Worm (Caenorhabditis elegans) whole organism, L1 larva: ENCODE data around the gene F36D3.14.

Source experiments
- ama-1 ChIP-seq: fragments of 150-350 bp; optimal IDR thresholded peaks from 2 replicates; lab custom pipeline; 2014
- blmp-1 ChIP-seq: fragments of 150-350 bp; optimal IDR thresholded peaks from 2 replicates; lab custom pipeline; 2014; ENCODE audit warnings: missing biosample characterization, missing genetic modification characterization
- ceh-88 ChIP-seq: fragments of 200-800 bp; sonication (Bioruptor generic); IDR thresholded peaks from 2 replicates; pipeline ENCODE4 v1.3.6; 2022; ENCODE audit warnings: missing genetic modification characterization, missing compliant biosample characterization
- ces-1 ChIP-seq: fragments of 150-350 bp; optimal IDR thresholded peaks from 2 replicates; lab custom pipeline; 2014; ENCODE audit warnings: missing biosample characterization, missing genetic modification reagents, missing genetic modification characterization
- dpl-1 ChIP-seq, 3 experiments: fragments of 150-350 bp in 2 of 3; sonication (generic microtip) in 1 of 3; optimal IDR thresholded peaks; 2 replicates each; lab custom pipeline; 2014 to 2017; ENCODE audit warnings: missing biosample characterization in 3 of 3, missing genetic modification characterization in 3 of 3, missing genetic modification reagents in 3 of 3
- dsc-1 ChIP-seq: sonication (generic microtip); optimal IDR thresholded peaks from 2 replicates; lab custom pipeline; 2016; ENCODE audit warnings: mild to moderate bottlenecking, missing genetic modification characterization, missing compliant biosample characterization
- efl-1 ChIP-seq, 4 experiments: fragments of 150-350 bp; optimal IDR thresholded peaks in 3 of 4; peaks in 1 of 4; 1 replicate in 1 of 4; 2 replicates in 3 of 4; lab custom pipeline; 2014; ENCODE audit warnings: missing biosample characterization in 2 of 4, missing genetic modification characterization in 2 of 4, missing genetic modification reagents in 2 of 4
- efl-3 ChIP-seq: fragments of 200-800 bp; sonication (Bioruptor generic); optimal IDR thresholded peaks from 2 replicates; lab custom pipeline; 2018; ENCODE audit warnings: mild to moderate bottlenecking, missing genetic modification characterization, missing compliant biosample characterization
- egl-13 ChIP-seq: sonication (generic microtip); optimal IDR thresholded peaks from 2 replicates; lab custom pipeline; 2016; ENCODE audit warnings: missing genotype, missing genetic modification reagents, missing genetic modification characterization, missing compliant biosample characterization
- egl-27 ChIP-seq, 2 experiments: fragments of 150-350 bp in 1 of 2; sonication (generic microtip); optimal IDR thresholded peaks; 3 replicates each; lab custom pipeline; 2017 to 2018; ENCODE audit warnings: missing biosample characterization in 2 of 2, missing genetic modification characterization in 2 of 2, missing genetic modification reagents in 2 of 2
- elt-2 ChIP-seq: sonication (generic microtip); optimal IDR thresholded peaks from 2 replicates; lab custom pipeline; 2016; ENCODE audit warnings: missing genetic modification characterization, mild to moderate bottlenecking, inconsistent platforms, missing compliant biosample characterization, missing genetic modification reagents
- ets-5 ChIP-seq: fragments of 200-800 bp; sonication (Bioruptor generic); IDR thresholded peaks from 2 replicates; pipeline ENCODE4 v1.3.6; 2022; ENCODE audit warnings: missing genetic modification characterization, missing compliant biosample characterization
- fkh-10 ChIP-seq: sonication (generic microtip); optimal IDR thresholded peaks from 2 replicates; lab custom pipeline; 2017; ENCODE audit warnings: missing biosample characterization, missing genetic modification reagents, missing genetic modification characterization
- fkh-8 ChIP-seq: sonication (generic microtip); optimal IDR thresholded peaks from 2 replicates; lab custom pipeline; 2016; ENCODE audit warnings: mild to moderate bottlenecking, missing genetic modification characterization, missing compliant biosample characterization
- fos-1 ChIP-seq: fragments of 150-350 bp; optimal IDR thresholded peaks from 2 replicates; lab custom pipeline; 2014; ENCODE audit warnings: missing biosample characterization, missing genetic modification characterization
- hlh-4 ChIP-seq: sonication (generic microtip); optimal IDR thresholded peaks from 2 replicates; lab custom pipeline; 2016; ENCODE audit warnings: mild to moderate bottlenecking, missing genetic modification characterization, missing compliant biosample characterization
- lin-15B ChIP-seq: fragments of 150-350 bp; sonication (generic microtip); optimal IDR thresholded peaks from 3 replicates; lab custom pipeline; 2014; ENCODE audit warnings: missing biosample characterization, missing genetic modification characterization
- lsy-2 ChIP-seq, 2 experiments: fragments of 150-350 bp; optimal IDR thresholded peaks; 2 replicates each; lab custom pipeline; 2014; ENCODE audit warnings: missing biosample characterization in 2 of 2, missing genetic modification characterization in 2 of 2
- mef-2 ChIP-seq: fragments of 150-350 bp; optimal IDR thresholded peaks from 2 replicates; lab custom pipeline; 2014; ENCODE audit warnings: missing biosample characterization, missing genetic modification characterization
- nhr-11 ChIP-seq: fragments of 150-350 bp; optimal IDR thresholded peaks from 2 replicates; lab custom pipeline; 2014; ENCODE audit warnings: missing biosample characterization, missing genetic modification characterization
- nhr-12 ChIP-seq: sonication (generic microtip); optimal IDR thresholded peaks from 2 replicates; lab custom pipeline; 2017; ENCODE audit warnings: missing biosample characterization, missing genetic modification characterization
- nhr-19 ChIP-seq: fragments of 200-800 bp; sonication (Bioruptor generic); conservative IDR thresholded peaks from 2 replicates; pipeline ENCODE4 v1.3.6; 2022; ENCODE audit warnings: missing genetic modification characterization, missing compliant biosample characterization
- nhr-237 ChIP-seq: fragments of 150-350 bp; optimal IDR thresholded peaks from 2 replicates; lab custom pipeline; 2014; ENCODE audit warnings: missing biosample characterization, missing genetic modification characterization
- nhr-76 ChIP-seq: sonication (generic microtip); optimal IDR thresholded peaks from 2 replicates; lab custom pipeline; 2017; ENCODE audit warnings: missing biosample characterization, missing genetic modification characterization
- nhr-90 ChIP-seq: sonication (generic microtip); optimal IDR thresholded peaks from 2 replicates; lab custom pipeline; 2016; ENCODE audit warnings: mild to moderate bottlenecking, missing genetic modification characterization, missing compliant biosample characterization; ENCODE audit not compliant: poor library complexity
- pqm-1 ChIP-seq: sonication (generic microtip); optimal IDR thresholded peaks from 3 replicates; lab custom pipeline; 2017; ENCODE audit warnings: missing biosample characterization, missing genetic modification characterization
- zip-4 ChIP-seq: fragments of 200-800 bp; sonication (Bioruptor generic); optimal IDR thresholded peaks from 2 replicates; lab custom pipeline; 2018; ENCODE audit warnings: mild to moderate bottlenecking, missing genetic modification characterization, moderate library complexity, missing compliant biosample characterization
- ztf-4 ChIP-seq: fragments of 150-350 bp; optimal IDR thresholded peaks from 2 replicates; lab custom pipeline; 2014; ENCODE audit warnings: missing biosample characterization, missing genetic modification characterization

Gene F36D3.14

DNA sequence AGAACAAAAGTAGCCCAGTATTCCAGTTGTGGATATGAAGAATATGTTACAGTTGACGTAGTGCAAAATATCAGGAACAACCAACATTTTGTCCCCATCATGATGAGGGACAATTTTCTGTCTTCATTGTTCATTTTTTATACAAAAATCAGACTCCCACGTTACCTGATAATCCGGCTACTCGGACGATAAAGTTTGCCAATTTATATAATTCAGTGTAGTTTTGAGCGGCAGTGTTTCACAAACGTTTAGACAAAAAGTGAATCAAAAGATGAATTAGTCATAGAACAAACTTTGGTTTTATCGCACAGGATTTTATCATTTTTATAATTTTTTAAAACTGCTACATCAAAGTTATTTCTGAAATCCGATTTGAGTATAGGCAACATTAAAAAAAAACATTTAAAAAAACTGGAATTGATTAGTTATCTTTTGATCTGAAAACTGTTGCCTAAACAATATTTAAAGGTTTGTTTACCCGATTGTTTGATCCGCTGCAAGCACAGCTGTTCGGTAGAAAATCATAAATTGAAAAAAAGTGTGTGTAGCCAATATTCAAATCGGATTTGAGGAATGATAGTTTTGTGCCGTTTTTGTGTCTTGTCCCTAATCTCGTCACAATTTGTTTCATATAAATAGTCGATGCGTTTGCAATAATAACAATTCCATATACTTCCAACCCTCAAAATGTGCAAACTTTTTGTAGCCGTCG, 22.0 kb downstream of the F36D3.14 start, which contains the start of the genes F57E7.4 and spig-6:
TSS of gene F57E7.4 (minus strand) at position 101 of the 712 bp plus-strand sequence.
TSS of gene spig-6 (plus strand) at position 662 of the 712 bp plus-strand sequence.
- no peak for TF ChIP-seq mef-2 (tag; lab: Kevin White, UChicago)
- no peak for TF ChIP-seq ets-5 (GFP tag; lab: Robert Waterston, UW)
- TF ChIP-seq efl-1 (optimal IDR thresholded peaks at IDR 0.05; lab: Kevin White, UChicago), result no peak
- no peak for TF ChIP-seq efl-1 (GFP tag; optimal IDR thresholded peaks at IDR 0.05 in 1 of 2; lab: Kevin White, UChicago)
- no peak for TF ChIP-seq blmp-1
- no peak for TF ChIP-seq nhr-11 (tag; lab: Kevin White, UChicago)

DNA sequence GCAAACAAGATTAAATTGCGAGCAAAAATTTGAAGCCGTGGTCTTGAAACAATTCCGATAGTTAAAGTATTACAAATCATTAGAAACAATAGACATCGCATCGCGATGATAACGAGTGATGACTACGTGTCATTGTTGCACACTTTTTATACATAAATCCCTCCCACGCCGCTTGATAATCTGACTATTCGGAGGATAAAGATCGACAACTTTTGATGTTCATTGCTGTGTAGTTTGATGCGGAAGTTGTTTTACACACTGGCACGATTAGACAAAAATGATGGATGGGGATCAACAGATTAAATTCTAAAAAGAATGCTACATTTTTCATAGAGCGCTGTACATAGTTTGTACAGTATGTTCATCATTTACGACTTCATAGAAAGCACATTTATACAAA, 23.8 kb downstream of the F36D3.14 start, which contains the start of gene T08G3.11:
TSS of gene T08G3.11 (minus strand) at position 101 of the 400 bp plus-strand sequence.
- TF ChIP-seq ces-1 (GFP tag; lab: Kevin White, UChicago) (no peak), efl-1 (optimal IDR thresholded peaks at IDR 0.05; lab: Kevin White, UChicago) (no peak), efl-1 (GFP tag; optimal IDR thresholded peaks at IDR 0.05 in 1 of 2; lab: Kevin White, UChicago) (peak in 1 of 2 experiments; percentile 16)
- TF ChIP-seq, all 84 proteins: peak for 1

DNA sequence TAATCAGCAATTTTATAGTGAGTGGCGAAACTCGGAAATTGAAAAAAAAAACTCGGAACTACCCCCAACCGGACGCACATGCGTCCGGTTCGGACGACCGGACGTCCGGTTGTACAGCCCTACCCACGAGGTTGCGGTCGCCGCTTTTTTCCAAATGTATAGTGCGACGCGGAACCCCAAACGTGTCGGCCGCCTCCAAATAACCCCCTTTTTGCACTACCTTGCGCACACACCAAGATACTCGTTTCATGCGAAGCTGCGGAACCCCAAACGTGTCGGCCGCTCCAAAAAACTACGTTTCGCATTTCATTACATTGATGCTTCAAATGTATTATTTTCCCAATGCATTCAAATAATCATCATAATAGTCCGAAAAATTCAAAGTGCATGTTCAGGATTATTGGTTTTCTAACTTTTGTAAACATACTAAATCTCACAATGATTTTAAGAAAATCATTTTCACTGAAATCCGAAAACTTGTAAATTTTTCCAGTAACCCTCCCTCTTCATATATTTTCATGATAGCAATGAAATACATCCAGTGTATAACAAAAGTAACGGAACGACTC, 31.0 kb downstream of the F36D3.14 start, which contains the start of gene srw-35:
TSS of gene srw-35 (plus strand) at position 519 of the 569 bp plus-strand sequence.
- TF ChIP-seq fkh-10 (no peak), efl-1 (optimal IDR thresholded peaks at IDR 0.05; lab: Kevin White, UChicago) (no peak), efl-1 (GFP tag; optimal IDR thresholded peaks at IDR 0.05 in 1 of 2; lab: Kevin White, UChicago) (no peak), ama-1 (lab: Kevin White, UChicago) (no peak)
- TF ChIP-seq, all 84 proteins: peak for 0

DNA sequence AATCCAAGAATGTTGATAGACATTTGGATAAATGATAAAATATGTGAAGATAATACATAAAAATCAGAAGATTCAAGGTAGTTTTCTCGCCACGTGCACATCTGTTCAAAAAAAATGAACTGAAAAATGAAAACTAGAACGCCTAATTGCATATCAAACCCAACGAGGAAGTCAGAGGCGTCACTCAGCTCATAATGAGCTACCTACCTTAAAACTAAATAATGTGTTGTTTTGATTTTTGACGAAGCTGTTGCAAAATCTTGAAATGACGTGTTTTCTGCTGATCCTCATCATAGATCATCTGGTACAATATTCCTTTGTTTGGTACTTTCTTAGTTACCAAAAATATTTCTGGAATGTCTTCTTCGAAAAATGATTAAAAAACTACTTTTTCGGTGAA, 32.1 kb downstream of the F36D3.14 start, which contains the start of gene srh-138:
TSS of gene srh-138 (minus strand) at position 101 of the 400 bp plus-strand sequence.
- no peak for TF ChIP-seq fos-1 (tag; lab: Kevin White, UChicago)
- no peak for TF ChIP-seq elt-2 (tag; lab: Kevin White, UChicago)
- TF ChIP-seq nhr-76 (tag; lab: Kevin White, UChicago), result no peak
- no peak for TF ChIP-seq efl-3 (GFP tag; lab: Kevin White, UChicago)
- no peak for TF ChIP-seq hlh-4 (tag; lab: Kevin White, UChicago)

DNA sequence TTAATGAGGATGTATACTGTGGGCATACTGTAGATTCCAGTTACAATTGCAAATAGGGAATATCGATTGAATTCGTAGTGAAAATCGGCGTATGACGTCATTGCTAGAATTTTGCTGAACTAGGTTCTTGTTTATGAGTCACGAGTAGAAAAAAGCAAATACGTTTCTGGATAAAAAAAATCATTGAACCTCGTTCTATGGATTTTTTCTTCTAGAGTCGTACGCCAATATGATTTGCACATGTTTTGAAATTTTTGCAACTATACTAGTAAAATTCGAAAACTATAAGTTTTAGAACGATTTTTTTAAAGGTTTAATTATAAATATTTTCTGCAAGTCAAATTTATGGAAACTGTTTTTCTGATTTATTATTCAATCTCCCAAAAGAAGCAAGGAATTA, 35.2 kb downstream of the F36D3.14 start, which contains the start of gene sru-44:
TSS of gene sru-44 (minus strand) at position 101 of the 400 bp plus-strand sequence.
- TF ChIP-seq nhr-237 (tag; lab: Kevin White, UChicago) (no peak), nhr-12 (tag; lab: Kevin White, UChicago) (no peak), ama-1 (lab: Kevin White, UChicago) (no peak), nhr-19 (no peak), fkh-8 (tag; lab: Kevin White, UChicago) (no peak), egl-27 (tag; optimal IDR thresholded peaks at IDR 0.05; lab: Kevin White, UChicago) (no peak), fos-1 (tag; lab: Kevin White, UChicago) (no peak), zip-4 (GFP tag; lab: Kevin White, UChicago) (no peak), efl-3 (GFP tag; lab: Kevin White, UChicago) (no peak), nhr-90 (tag; lab: Kevin White, UChicago) (no peak), ztf-4 (tag; lab: Kevin White, UChicago) (no peak), ceh-88 (no peak), lsy-2 (tag; optimal IDR thresholded peaks at IDR 0.05; lab: Kevin White, UChicago) (no peak), egl-13 (tag; lab: Kevin White, UChicago) (no peak), hlh-4 (tag; lab: Kevin White, UChicago) (no peak), dsc-1 (tag; lab: Kevin White, UChicago) (no peak), lin-15B (tag; lab: Kevin White, UChicago) (no peak), dpl-1 (GFP tag; optimal IDR thresholded peaks at IDR 0.05; lab: Kevin White, UChicago) (no peak), pqm-1 (tag; lab: Kevin White, UChicago) (no peak), nhr-11 (tag; lab: Kevin White, UChicago) (no peak)
